Fruit fly (Drosophila melanogaster): Measurements from ENCODE around the gene CG6683.

CG6683 gene

dm6 chr3L:8518516-8519087 is 3.9 kb upstream of the CG6683 start, which contains the start of gene GstO3 (continued):
- TF ChIP-seq nom (GFP tag; optimal IDR thresholded peaks at IDR 0.05) (peak; percentile 81), exex (tag; optimal IDR thresholded peaks at IDR 0.05) (peak; percentile 19), Trl (optimal IDR thresholded peaks at IDR 0.05) (peak in 1 of 2 experiments; percentile 85), Trl (GFP tag; optimal IDR thresholded peaks at IDR 0.05) (no peak), dati (GFP tag; IDR thresholded peaks at IDR 0.05) (no peak), lbe (GFP tag; optimal IDR thresholded peaks at IDR 0.05) (peak; percentile 67), gro (GFP tag; optimal IDR thresholded peaks at IDR 0.05) (peak; percentile 3), stc (GFP tag; IDR thresholded peaks at IDR 0.05) (no peak), phol (tag; optimal IDR thresholded peaks at IDR 0.05) (no peak), CG15269 (tag; optimal IDR thresholded peaks at IDR 0.05) (no peak), dm (GFP tag; optimal IDR thresholded peaks at IDR 0.05) (no peak), CG3163 (GFP tag; optimal IDR thresholded peaks at IDR 0.05) (peak; percentile 93)

- TF ChIP-seq amos (GFP tag; IDR thresholded peaks at IDR 0.05; ENCODE audit: partially characterized antibody) (no peak), CG10431 (GFP tag; optimal IDR thresholded peaks at IDR 0.05) (peak; percentile 28), CG9817 (tag; optimal IDR thresholded peaks at IDR 0.05) (no peak), ab (GFP tag; optimal IDR thresholded peaks at IDR 0.05) (no peak), CG13894 (tag; optimal IDR thresholded peaks at IDR 0.05) (peak; percentile 52), pzg (GFP tag; optimal IDR thresholded peaks at IDR 0.05) (peak; percentile 7), bcd (GFP tag; optimal IDR thresholded peaks at IDR 0.05) (no peak), CG16863 (GFP tag; optimal IDR thresholded peaks at IDR 0.05) (no peak), dysf (GFP tag; IDR thresholded peaks at IDR 0.05) (no peak), lab (GFP tag; optimal IDR thresholded peaks at IDR 0.05) (no peak), bowl (GFP tag; IDR thresholded peaks at IDR 0.05) (no peak), CG3995 (GFP tag; optimal IDR thresholded peaks at IDR 0.05) (no peak), gt (GFP tag; IDR thresholded peaks at IDR 0.05) (no peak), CG14441 (GFP tag; IDR thresholded peaks at IDR 0.05) (no peak), peb (GFP tag; IDR thresholded peaks at IDR 0.05) (no peak), bigmax (GFP tag; optimal IDR thresholded peaks at IDR 0.05) (no peak), slou (GFP tag; optimal IDR thresholded peaks at IDR 0.05) (no peak), CG5180 (GFP tag; optimal IDR thresholded peaks at IDR 0.05) (no peak), abd-A (tag; optimal IDR thresholded peaks at IDR 0.05) (peak; percentile 74), CG6689 (GFP tag; IDR thresholded peaks at IDR 0.05) (no peak), fd96Cb (tag; optimal IDR thresholded peaks at IDR 0.05) (no peak), Abd-B (GFP tag; optimal IDR thresholded peaks at IDR 0.05) (no peak), ewg (GFP tag; optimal IDR thresholded peaks at IDR 0.05) (peak; percentile 40), Bdp1 (GFP tag; optimal IDR thresholded peaks at IDR 0.05) (no peak), CG17612 (GFP tag; IDR thresholded peaks at IDR 0.05) (no peak), CG32532 (GFP tag; IDR thresholded peaks at IDR 0.05) (no peak; the same call in 1 of the 2 replicates), row (GFP tag; IDR thresholded peaks at IDR 0.05) (no peak; the same call in 2 of the 3 replicates), Oaz (GFP tag; IDR thresholded peaks at IDR 0.05) (no peak), CG6765 (GFP tag; optimal IDR thresholded peaks at IDR 0.05) (peak; percentile 23), CG8281 (tag; optimal IDR thresholded peaks at IDR 0.05) (no peak), Adf1 (GFP tag; IDR thresholded peaks at IDR 0.05) (peak; percentile 16; the same call in 1 of the 2 replicates), sug (tag; optimal IDR thresholded peaks at IDR 0.05) (no peak), trem (tag; optimal IDR thresholded peaks at IDR 0.05) (no peak), CG33213 (GFP tag; optimal IDR thresholded peaks at IDR 0.05) (no peak), CG17186 (GFP tag; optimal IDR thresholded peaks at IDR 0.05) (no peak), seq (GFP tag; IDR thresholded peaks at IDR 0.05) (0 out of 2 replicates have a peak, but pooled peaks have one; percentile 31), Doc2 (GFP tag; IDR thresholded peaks at IDR 0.05) (no peak), pita (GFP tag; optimal IDR thresholded peaks at IDR 0.05) (no peak), CG2199 (GFP tag; IDR thresholded peaks at IDR 0.05) (no peak)
These were observed 1.5 kb downstream of the CG6683 start for dm6 chr3L:8513258-8513657.
